Worm (Caenorhabditis elegans): ENCODE results near the gene sra-31.

DNA sequence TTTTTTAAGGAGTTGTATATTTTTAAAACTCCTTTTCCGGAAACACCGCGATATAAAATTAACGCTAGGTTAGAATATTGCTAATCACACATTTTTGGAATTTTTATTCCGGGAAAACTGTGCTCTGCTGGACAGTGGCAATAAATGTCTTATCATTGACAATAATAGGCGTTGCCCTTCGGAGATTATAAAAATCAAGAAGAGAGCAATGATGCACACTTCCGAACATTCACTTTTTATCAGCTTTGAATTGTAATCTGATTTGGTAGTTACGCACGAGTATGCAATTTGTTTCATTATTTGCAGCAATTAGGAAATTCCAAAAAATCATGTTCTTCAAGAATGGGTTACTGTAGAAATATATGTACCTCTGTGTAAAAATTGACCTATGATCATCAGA is 37.9 kb upstream of the sra-31 start:
- TF ChIP-seq him-1 (tag; optimal IDR thresholded peaks at IDR 0.05) (no peak), dao-5 (tag; optimal IDR thresholded peaks at IDR 0.05) (no peak), W03F9.2 (tag; optimal IDR thresholded peaks at IDR 0.05) (no peak)
